Worm (Caenorhabditis elegans): ENCODE results near the gene F26D2.15.

Gene F26D2.15

DNA sequence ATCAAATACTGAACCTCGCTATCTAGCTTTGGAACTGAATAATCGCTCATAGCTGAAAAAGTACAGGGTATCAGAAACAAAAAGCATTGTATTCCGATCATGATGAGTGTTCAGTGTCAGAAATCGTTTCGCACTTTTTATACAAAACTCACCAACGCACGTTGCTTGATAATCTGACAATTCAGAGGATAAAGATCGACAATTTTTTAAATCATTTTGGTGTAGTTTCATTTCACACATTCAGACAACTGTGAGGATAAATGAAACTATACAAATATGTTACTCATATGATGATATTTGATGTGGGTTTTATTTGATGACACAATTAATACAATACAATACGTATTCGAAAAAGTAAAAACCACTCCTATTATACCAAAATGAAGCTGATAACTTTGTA is 45.4 kb downstream of the F26D2.15 start, which contains the start of gene F57E7.2 (continued):
- no peak for TF ChIP-seq pax-1 (tag; optimal IDR thresholded peaks at IDR 0.05)
- no peak for TF ChIP-seq hlh-13 (GFP tag; optimal IDR thresholded peaks at IDR 0.05)
- no peak for TF ChIP-seq hlh-6 (tag; optimal IDR thresholded peaks at IDR 0.05)

DNA sequence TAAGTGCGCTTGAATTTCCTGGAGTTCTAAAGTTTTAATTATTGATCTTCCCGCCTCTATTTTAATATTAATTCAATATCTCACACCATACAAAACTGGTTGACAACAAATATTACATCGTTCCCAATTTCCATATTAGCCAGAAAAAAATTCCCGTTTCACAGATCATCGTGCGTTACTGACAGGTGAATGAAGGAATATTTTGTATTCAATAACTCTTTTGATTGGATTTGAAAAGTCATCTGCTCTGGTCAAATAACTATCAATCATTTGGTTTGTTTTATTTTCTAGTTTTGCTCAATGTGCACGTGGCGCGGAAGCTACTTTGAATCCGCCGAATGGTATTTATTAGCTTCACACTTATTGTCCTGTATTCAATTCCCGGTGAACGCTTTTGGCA is 46.0 kb downstream of the F26D2.15 start, which contains the start of gene srh-139:
Gene srh-139 (plus strand): TSS at position 301 of the 400 bp plus-strand sequence.
- TF ChIP-seq mec-3 (tag; optimal IDR thresholded peaks at IDR 0.05; ENCODE audit: borderline replicate concordance) = no peak
- no peak for TF ChIP-seq hlh-8 (tag; optimal IDR thresholded peaks at IDR 0.05)
- TF ChIP-seq fkh-10 (GFP tag; optimal IDR thresholded peaks at IDR 0.05) = no peak
- no peak for TF ChIP-seq unc-86 (tag; optimal IDR thresholded peaks at IDR 0.05)
- no peak for TF ChIP-seq ceh-34 (tag; optimal IDR thresholded peaks at IDR 0.05)
- TF ChIP-seq fax-1 (tag; optimal IDR thresholded peaks at IDR 0.05) = no peak
- no peak for TF ChIP-seq ceh-9 (tag; optimal IDR thresholded peaks at IDR 0.05)

DNA sequence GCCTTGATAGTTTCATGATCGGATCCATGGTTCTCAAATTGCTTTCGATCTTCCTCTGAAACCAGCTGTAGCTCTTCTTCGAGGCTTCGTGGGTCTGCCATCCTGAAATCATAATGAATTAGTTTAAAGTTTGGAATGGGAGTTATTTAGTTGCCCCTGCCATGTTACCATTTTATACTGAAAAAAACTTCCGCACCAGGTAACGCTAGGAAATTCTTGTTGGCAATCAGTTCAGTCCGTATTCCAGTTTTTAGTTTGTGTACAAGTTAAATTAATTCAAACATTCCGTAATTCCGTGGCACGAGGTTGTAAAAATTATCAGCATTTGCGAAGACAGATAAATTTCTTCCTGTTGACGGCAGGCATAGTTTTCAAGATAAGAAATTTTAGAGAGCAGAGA is 49.8 kb downstream of the F26D2.15 start, which contains the start of gene Y32B12A.5:
Gene Y32B12A.5 (minus strand): TSS at position 101 of the 400 bp plus-strand sequence.
- TF ChIP-seq ceh-34 (tag; optimal IDR thresholded peaks at IDR 0.05) = no peak
- no peak for TF ChIP-seq unc-55 (GFP tag; optimal IDR thresholded peaks at IDR 0.05)
- no peak for TF ChIP-seq Y22D7AL.16 (tag; optimal IDR thresholded peaks at IDR 0.05)
- no peak for TF ChIP-seq ceh-30 (tag; optimal IDR thresholded peaks at IDR 0.05)
- TF ChIP-seq ceh-2 (tag; optimal IDR thresholded peaks at IDR 0.05) = no peak
- no peak for TF ChIP-seq dve-1 (tag; optimal IDR thresholded peaks at IDR 0.05)
- TF ChIP-seq hlh-15 (tag; optimal IDR thresholded peaks at IDR 0.05) = no peak
- TF ChIP-seq ref-2 (tag; optimal IDR thresholded peaks at IDR 0.05) = no peak
- no peak for TF ChIP-seq fkh-10 (GFP tag; optimal IDR thresholded peaks at IDR 0.05)
- no peak for TF ChIP-seq odd-2 (tag; optimal IDR thresholded peaks at IDR 0.05)

DNA sequence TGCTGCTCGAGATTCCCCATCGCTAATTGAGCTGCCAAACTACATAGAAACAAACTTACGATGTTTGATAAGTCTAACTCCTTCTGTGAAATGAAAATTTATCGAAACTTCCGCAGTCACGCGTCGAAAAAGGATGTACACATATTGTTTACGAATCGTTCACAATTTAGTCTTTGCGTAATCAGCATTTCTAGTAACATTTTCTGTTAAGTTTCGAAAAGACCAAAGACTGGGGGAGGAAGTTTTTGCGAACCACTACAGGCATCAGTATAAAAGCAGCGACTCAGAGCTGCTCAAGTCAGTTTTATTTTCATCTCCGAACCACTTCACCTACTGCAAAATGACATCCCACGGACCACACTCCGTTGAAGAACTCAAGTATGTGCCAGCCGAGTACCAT is 50.5 kb downstream of the F26D2.15 start, which contains the start of gene sqst-4:
Gene sqst-4 (plus strand): TSS at position 301 of the 400 bp plus-strand sequence.
- TF ChIP-seq mec-3 (tag; optimal IDR thresholded peaks at IDR 0.05; ENCODE audit: borderline replicate concordance) = no peak

Data from whole organism, late embryonic.